Worm (Caenorhabditis elegans): Measurements from ENCODE around the gene txt-10.

ce11 chrV:10503893-10504292 is 28.7 kb downstream of the txt-10 start, which contains the start of gene C35A5.10:
- TF ChIP-seq him-1 (tag; optimal IDR thresholded peaks at IDR 0.05) (no peak), W03F9.2 (tag; optimal IDR thresholded peaks at IDR 0.05) (no peak)
